Fruit fly (Drosophila melanogaster): ENCODE results near the gene Hel89B.

Hel89B gene

DNA sequence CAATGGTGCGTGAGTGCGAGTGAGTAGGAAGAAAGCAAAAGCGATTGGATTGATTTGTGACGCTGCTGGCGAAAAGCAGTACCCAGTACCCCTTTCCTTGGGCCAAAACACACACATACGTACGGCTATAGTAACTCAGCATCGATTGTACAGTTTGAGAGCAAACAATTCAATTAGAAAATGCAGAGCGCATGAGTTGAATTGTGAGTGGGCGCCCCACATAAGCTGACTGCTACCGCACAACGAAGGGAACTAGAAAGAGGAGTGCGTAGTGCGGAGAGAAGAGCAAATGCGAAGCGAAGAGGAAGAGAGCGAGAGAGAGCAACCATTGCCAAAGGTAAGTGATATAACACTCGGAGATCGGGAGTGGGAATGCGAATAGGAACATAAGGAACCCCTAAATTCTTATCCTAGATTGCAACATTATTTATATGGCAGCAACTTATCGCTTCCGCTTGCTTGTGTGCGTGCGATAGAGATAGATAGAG, 434 bp downstream of the Hel89B start (continued):
- TF ChIP-seq CG12155 (GFP tag; optimal IDR thresholded peaks at IDR 0.05), result no peak
- peak; percentile 39 for TF ChIP-seq repo (GFP tag; optimal IDR thresholded peaks at IDR 0.05)
- no peak for TF ChIP-seq CG31365 (tag; optimal IDR thresholded peaks at IDR 0.05)
- TF ChIP-seq slp2 (GFP tag; optimal IDR thresholded peaks at IDR 0.05), result peak; percentile 17
- no peak for TF ChIP-seq CG10321 (GFP tag; IDR thresholded peaks at IDR 0.05)
- no peak for TF ChIP-seq zf30C (GFP tag; optimal IDR thresholded peaks at IDR 0.05)
- TF ChIP-seq zen2 (GFP tag; IDR thresholded peaks at IDR 0.05; ENCODE audit: partially characterized antibody), result no peak
- TF ChIP-seq NC2α (GFP tag; optimal IDR thresholded peaks at IDR 0.05), result no peak
- no peak for TF ChIP-seq jing (GFP tag; optimal IDR thresholded peaks at IDR 0.05)
- TF ChIP-seq CG10147 (GFP tag; optimal IDR thresholded peaks at IDR 0.05), result no peak
- no peak for TF ChIP-seq CG18764 (GFP tag; optimal IDR thresholded peaks at IDR 0.05)
- no peak for TF ChIP-seq tap (tag; optimal IDR thresholded peaks at IDR 0.05)
- peak; percentile 28 for TF ChIP-seq her (GFP tag; optimal IDR thresholded peaks at IDR 0.05)
- TF ChIP-seq cas (GFP tag; IDR thresholded peaks at IDR 0.05), result no peak
- TF ChIP-seq dmrt11E (tag; optimal IDR thresholded peaks at IDR 0.05), result no peak
- TF ChIP-seq sima (GFP tag; optimal IDR thresholded peaks at IDR 0.05), result no peak
- no peak for TF ChIP-seq CG11695 (GFP tag; IDR thresholded peaks at IDR 0.05)
- TF ChIP-seq CG18476 (GFP tag; optimal IDR thresholded peaks at IDR 0.05), result no peak
- TF ChIP-seq CG1647 (GFP tag; optimal IDR thresholded peaks at IDR 0.05), result no peak
- TF ChIP-seq salm (tag; optimal IDR thresholded peaks at IDR 0.05), result no peak
- no peak for TF ChIP-seq CG13775 (GFP tag; optimal IDR thresholded peaks at IDR 0.05)
- TF ChIP-seq CG1024 (GFP tag; IDR thresholded peaks at IDR 0.05), result no peak
- TF ChIP-seq BtbVII (GFP tag; optimal IDR thresholded peaks at IDR 0.05), result no peak
- TF ChIP-seq CG30020 (tag; optimal IDR thresholded peaks at IDR 0.05), result no peak
- TF ChIP-seq CG8944 (GFP tag; optimal IDR thresholded peaks at IDR 0.05), result no peak
- no peak for TF ChIP-seq Aef1 (GFP tag; IDR thresholded peaks at IDR 0.05)
- TF ChIP-seq nerfin-2 (GFP tag; IDR thresholded peaks at IDR 0.05; ENCODE audit: partially characterized antibody), result no peak
- TF ChIP-seq ewg (GFP tag; optimal IDR thresholded peaks at IDR 0.05), result peak; percentile 100
- no peak for TF ChIP-seq Hr3 (GFP tag; optimal IDR thresholded peaks at IDR 0.05)
- TF ChIP-seq CG4328 (GFP tag; optimal IDR thresholded peaks at IDR 0.05), result peak; percentile 13
- TF ChIP-seq NK7.1 (GFP tag; optimal IDR thresholded peaks at IDR 0.05), result no peak
- TF ChIP-seq Antp (GFP tag; optimal IDR thresholded peaks at IDR 0.05), result no peak
- peak; percentile 9 for TF ChIP-seq Nf-YB (GFP tag; optimal IDR thresholded peaks at IDR 0.05)
- TF ChIP-seq Asciz (GFP tag; optimal IDR thresholded peaks at IDR 0.05), result no peak
- TF ChIP-seq CG7839 (tag; optimal IDR thresholded peaks at IDR 0.05), result no peak
- TF ChIP-seq Fer2 (tag; optimal IDR thresholded peaks at IDR 0.05), result no peak
- TF ChIP-seq fd64A (GFP tag; optimal IDR thresholded peaks at IDR 0.05), result no peak
- no peak for TF ChIP-seq CG18599 (GFP tag; optimal IDR thresholded peaks at IDR 0.05)
- TF ChIP-seq CG6765 (GFP tag; optimal IDR thresholded peaks at IDR 0.05), result no peak
- no peak for TF ChIP-seq CG13123 (GFP tag; optimal IDR thresholded peaks at IDR 0.05)
- TF ChIP-seq ham (GFP tag; IDR thresholded peaks at IDR 0.05), result no peak
- no peak for TF ChIP-seq CG4730 (GFP tag; IDR thresholded peaks at IDR 0.05)
- TF ChIP-seq B-H1 (GFP tag; IDR thresholded peaks at IDR 0.05), result no peak
- TF ChIP-seq CG2678 (tag; optimal IDR thresholded peaks at IDR 0.05), result no peak
- no peak for TF ChIP-seq CG2889 (GFP tag; IDR thresholded peaks at IDR 0.05)
- no peak for TF ChIP-seq CG18619 (GFP tag; optimal IDR thresholded peaks at IDR 0.05)
- no peak for TF ChIP-seq Adf1 (GFP tag; IDR thresholded peaks at IDR 0.05)
- no peak for TF ChIP-seq CG8359 (GFP tag; optimal IDR thresholded peaks at IDR 0.05; ENCODE audit: borderline replicate concordance)
- TF ChIP-seq crc (GFP tag; optimal IDR thresholded peaks at IDR 0.05), result no peak
- TF ChIP-seq CG43689 (GFP tag; IDR thresholded peaks at IDR 0.05), result no peak
- TF ChIP-seq Meics (GFP tag; optimal IDR thresholded peaks at IDR 0.05), result no peak
- TF ChIP-seq E2f2 (GFP tag; IDR thresholded peaks at IDR 0.05), result no peak
